Worm (Caenorhabditis elegans) whole organism, midembryonic: Measurements from ENCODE around the gene C17C3.6.

Experiments used
- T22C8.4 ChIP-seq: fragments of 200-800 bp; sonication (Bioruptor generic); IDR thresholded peaks from 2 replicates; pipeline ENCODE4 v1.3.6; 2022; ENCODE audit warnings: missing genetic modification characterization, missing compliant biosample characterization
- cog-1 ChIP-seq: sonication (generic microtip); optimal IDR thresholded peaks from 2 replicates; lab custom pipeline; 2016; ENCODE audit warnings: missing genetic modification characterization, missing compliant biosample characterization
- flt-1 ChIP-seq: fragments of 200-800 bp; sonication (Bioruptor generic); IDR thresholded peaks from 2 replicates; pipeline ENCODE4 v1.3.6; 2022; ENCODE audit warnings: missing genetic modification characterization, missing compliant biosample characterization
- klf-2 ChIP-seq: fragments of 200-800 bp; sonication (Bioruptor generic); conservative IDR thresholded peaks from 2 replicates; pipeline ENCODE4 v1.3.6; 2022; ENCODE audit warnings: missing genetic modification reagents, missing genetic modification characterization, missing compliant biosample characterization
- med-1 ChIP-seq: sonication (generic microtip); optimal IDR thresholded peaks from 2 replicates; lab custom pipeline; 2017; ENCODE audit warnings: missing genetic modification characterization, mild to moderate bottlenecking, missing compliant biosample characterization, antibody characterized with exemption, missing genetic modification reagents; ENCODE audit not compliant: insufficient read depth
- ref-1 ChIP-seq: fragments of 200-800 bp; sonication (Bioruptor generic); conservative IDR thresholded peaks from 2 replicates; pipeline ENCODE4 v1.3.6; 2022; ENCODE audit warnings: missing genetic modification reagents, missing genetic modification characterization, missing compliant biosample characterization
- tab-1 ChIP-seq: fragments of 200-800 bp; sonication (Bioruptor generic); IDR thresholded peaks from 2 replicates; pipeline ENCODE4 v1.3.6; 2022; ENCODE audit warnings: missing genetic modification characterization, missing compliant biosample characterization
- ztf-23 ChIP-seq: fragments of 200-800 bp; sonication (Bioruptor generic); IDR thresholded peaks from 2 replicates; pipeline ENCODE4 v1.3.6; 2022; ENCODE audit warnings: missing genetic modification reagents, missing genetic modification characterization, missing compliant biosample characterization
- ztf-29 ChIP-seq: fragments of 200-800 bp; sonication (Bioruptor generic); IDR thresholded peaks from 2 replicates; pipeline ENCODE4 v1.3.6; 2022; ENCODE audit warnings: missing genetic modification reagents, missing genetic modification characterization, missing compliant biosample characterization

ce11 chrII:5543476-5544144, 6.2 kb upstream of the C17C3.6 start:
- TF ChIP-seq tab-1 (GFP tag; lab: Robert Waterston, UW) = peak; percentile 82
- peak; percentile 60 for TF ChIP-seq med-1 (GFP tag; lab: Kevin White, UChicago)
- peak; percentile 64 for TF ChIP-seq T22C8.4 (GFP tag; lab: Robert Waterston, UW)
- TF ChIP-seq klf-2 (GFP tag; lab: Robert Waterston, UW) = no peak; the same call in none of the 2 replicates
- peak; percentile 84 for TF ChIP-seq ztf-23
- peak; percentile 93 for TF ChIP-seq flt-1 (GFP tag; lab: Robert Waterston, UW)
- TF ChIP-seq cog-1 (tag; lab: Kevin White, UChicago) = peak; percentile 95
- peak; percentile 53; the same call in 1 of the 2 replicates for TF ChIP-seq ref-1
- TF ChIP-seq ztf-29 (GFP tag; lab: Robert Waterston, UW) = 0 out of 2 replicates have a peak, but pooled peaks have one; percentile 40
